Worm (Caenorhabditis elegans): ENCODE results near the gene smgl-2.
A peak's percentile ranks its signal among the peaks of the same experiment; 100 is the strongest.

The smgl-2 gene

ce11 chrIV:3741874-3742273, 15.9 kb downstream of the smgl-2 start:
- TF ChIP-seq F13H6.1 (tag; optimal IDR thresholded peaks at IDR 0.05): no peak
- no peak for TF ChIP-seq ceh-9 (tag; optimal IDR thresholded peaks at IDR 0.05)
- TF ChIP-seq C08G9.2 (tag; optimal IDR thresholded peaks at IDR 0.05): no peak
- TF ChIP-seq ztf-16 (tag; optimal IDR thresholded peaks at IDR 0.05): no peak

ce11 chrIV:3742426-3742839, 16.5 kb downstream of the smgl-2 start:
- no peak for TF ChIP-seq ama-1 (optimal IDR thresholded peaks at IDR 0.05)
- TF ChIP-seq rnt-1 (tag; optimal IDR thresholded peaks at IDR 0.05): peak; percentile 14
- TF ChIP-seq ceh-24 (tag; optimal IDR thresholded peaks at IDR 0.05): no peak
- TF ChIP-seq ceh-48 (tag; optimal IDR thresholded peaks at IDR 0.05): peak; percentile 87
- no peak for TF ChIP-seq ceh-9 (tag; optimal IDR thresholded peaks at IDR 0.05)
- TF ChIP-seq tbx-2 (tag; optimal IDR thresholded peaks at IDR 0.05): peak; percentile 64
- no peak for TF ChIP-seq hlh-8 (tag; optimal IDR thresholded peaks at IDR 0.05)
- peak; percentile 48 for TF ChIP-seq ceh-34 (tag; optimal IDR thresholded peaks at IDR 0.05)
- peak; percentile 32 for TF ChIP-seq ceh-19 (GFP tag; optimal IDR thresholded peaks at IDR 0.05)
- TF ChIP-seq ref-2 (tag; optimal IDR thresholded peaks at IDR 0.05): peak; percentile 26
- no peak for TF ChIP-seq hlh-13 (GFP tag; optimal IDR thresholded peaks at IDR 0.05)
- peak; percentile 39 for TF ChIP-seq pax-1 (tag; optimal IDR thresholded peaks at IDR 0.05)
- TF ChIP-seq hlh-30 (tag; optimal IDR thresholded peaks at IDR 0.05; ENCODE audit: insufficient read depth): peak; percentile 95
- peak; percentile 52 for TF ChIP-seq K09A11.1 (tag; optimal IDR thresholded peaks at IDR 0.05; ENCODE audit: insufficient read depth)
- TF ChIP-seq pqm-1 (tag; optimal IDR thresholded peaks at IDR 0.05): no peak
- peak; percentile 95 for TF ChIP-seq unc-55 (GFP tag; optimal IDR thresholded peaks at IDR 0.05)
- TF ChIP-seq C08G9.2 (tag; optimal IDR thresholded peaks at IDR 0.05): no peak
- peak; percentile 60 for TF ChIP-seq unc-42 (tag; optimal IDR thresholded peaks at IDR 0.05)
- TF ChIP-seq nfya-1 (tag; optimal IDR thresholded peaks at IDR 0.05): peak; percentile 94
- peak; percentile 42 for TF ChIP-seq ceh-2 (tag; optimal IDR thresholded peaks at IDR 0.05)
- peak; percentile 47 for TF ChIP-seq dve-1 (tag; optimal IDR thresholded peaks at IDR 0.05)
- TF ChIP-seq ceh-18 (tag; optimal IDR thresholded peaks at IDR 0.05): peak; percentile 78
- TF ChIP-seq ceh-31 (tag; optimal IDR thresholded peaks at IDR 0.05): peak; percentile 72
- peak; percentile 11 for TF ChIP-seq sdc-2 (tag; optimal IDR thresholded peaks at IDR 0.05)

- no peak for TF ChIP-seq ceh-18 (tag; optimal IDR thresholded peaks at IDR 0.05)
- TF ChIP-seq fkh-10 (GFP tag; optimal IDR thresholded peaks at IDR 0.05): no peak
- TF ChIP-seq K02D7.2 (tag; optimal IDR thresholded peaks at IDR 0.05): no peak
- TF ChIP-seq lim-6 (tag; optimal IDR thresholded peaks at IDR 0.05): no peak
- TF ChIP-seq tbx-7 (tag; optimal IDR thresholded peaks at IDR 0.05): no peak
- no peak for TF ChIP-seq npax-4 (tag; optimal IDR thresholded peaks at IDR 0.05)
- TF ChIP-seq pha-4 (tag; optimal IDR thresholded peaks at IDR 0.05): no peak
- no peak for TF ChIP-seq pat-9 (tag; optimal IDR thresholded peaks at IDR 0.05)
- no peak for TF ChIP-seq ceh-14 (tag; optimal IDR thresholded peaks at IDR 0.05)
- no peak for TF ChIP-seq dve-1 (tag; optimal IDR thresholded peaks at IDR 0.05)
- TF ChIP-seq hlh-30 (tag; optimal IDR thresholded peaks at IDR 0.05; ENCODE audit: insufficient read depth): no peak
- TF ChIP-seq ahr-1 (tag; optimal IDR thresholded peaks at IDR 0.05): no peak
- no peak for TF ChIP-seq fkh-6 (tag; optimal IDR thresholded peaks at IDR 0.05)
- TF ChIP-seq K09A11.1 (tag; optimal IDR thresholded peaks at IDR 0.05; ENCODE audit: insufficient read depth): no peak
- no peak for TF ChIP-seq unc-42 (tag; optimal IDR thresholded peaks at IDR 0.05)
- TF ChIP-seq pha-2 (tag; optimal IDR thresholded peaks at IDR 0.05): no peak
- no peak for TF ChIP-seq sox-4 (tag; optimal IDR thresholded peaks at IDR 0.05)
- no peak for TF ChIP-seq ets-4 (tag; optimal IDR thresholded peaks at IDR 0.05)
Measured at ce11 chrIV:3743748-3744147, 17.8 kb downstream of the smgl-2 start, which contains the start of gene siah-1. Gene siah-1 (plus strand): TSS chrIV:3744048.

ce11 chrIV:3745806-3746205, 19.8 kb downstream of the smgl-2 start:
- TF ChIP-seq elt-2 (tag; optimal IDR thresholded peaks at IDR 0.05) (no peak), ceh-6 (GFP tag; optimal IDR thresholded peaks at IDR 0.05) (no peak), ceh-22 (tag; optimal IDR thresholded peaks at IDR 0.05) (no peak), ztf-16 (tag; optimal IDR thresholded peaks at IDR 0.05) (no peak), unc-42 (tag; optimal IDR thresholded peaks at IDR 0.05) (no peak), ttx-3 (tag; optimal IDR thresholded peaks at IDR 0.05) (no peak), ets-4 (tag; optimal IDR thresholded peaks at IDR 0.05) (no peak), hlh-6 (tag; optimal IDR thresholded peaks at IDR 0.05) (no peak), C08G9.2 (tag; optimal IDR thresholded peaks at IDR 0.05) (no peak), ama-1 (optimal IDR thresholded peaks at IDR 0.05) (no peak), sox-2 (GFP tag; IDR thresholded peaks at IDR 0.05) (no peak), ceh-34 (tag; optimal IDR thresholded peaks at IDR 0.05) (no peak), pha-2 (tag; optimal IDR thresholded peaks at IDR 0.05) (no peak), ceh-30 (tag; optimal IDR thresholded peaks at IDR 0.05) (no peak), tbx-2 (tag; optimal IDR thresholded peaks at IDR 0.05) (no peak), C38D4.7 (GFP tag; optimal IDR thresholded peaks at IDR 0.05) (no peak), fax-1 (tag; optimal IDR thresholded peaks at IDR 0.05) (no peak), pax-1 (tag; optimal IDR thresholded peaks at IDR 0.05) (no peak)
